Fruit fly (Drosophila melanogaster) whole organism: ENCODE measurements around the gene PRL-1.

Experiments
- CG8478 ChIP-seq: fragments of >200 bp; optimal IDR thresholded peaks from 2 replicates; lab custom pipeline; 2018; ENCODE audit warnings: inconsistent platforms
- Dll ChIP-seq: fragments of >200 bp; optimal IDR thresholded peaks from 2 replicates; lab custom pipeline; 2017
- pan ChIP-seq: fragments of >200 bp; optimal IDR thresholded peaks from 2 replicates; lab custom pipeline; 2017
- psq ChIP-seq: fragments of >200 bp; optimal IDR thresholded peaks from 2 replicates; lab custom pipeline; 2017

dm6 chr2L:16263723-16264122, 6.3 kb upstream of the PRL-1 start:
- TF ChIP-seq CG8478 (no peak), psq (lab: Kevin White, UChicago) (no peak), pan (no peak), Dll (lab: Kevin White, UChicago) (no peak)
